Fruit fly (Drosophila melanogaster): ENCODE results near the gene CG32718.
A peak's percentile ranks its signal among the peaks of the same experiment; 100 is the strongest.

Gene CG32718

DNA sequence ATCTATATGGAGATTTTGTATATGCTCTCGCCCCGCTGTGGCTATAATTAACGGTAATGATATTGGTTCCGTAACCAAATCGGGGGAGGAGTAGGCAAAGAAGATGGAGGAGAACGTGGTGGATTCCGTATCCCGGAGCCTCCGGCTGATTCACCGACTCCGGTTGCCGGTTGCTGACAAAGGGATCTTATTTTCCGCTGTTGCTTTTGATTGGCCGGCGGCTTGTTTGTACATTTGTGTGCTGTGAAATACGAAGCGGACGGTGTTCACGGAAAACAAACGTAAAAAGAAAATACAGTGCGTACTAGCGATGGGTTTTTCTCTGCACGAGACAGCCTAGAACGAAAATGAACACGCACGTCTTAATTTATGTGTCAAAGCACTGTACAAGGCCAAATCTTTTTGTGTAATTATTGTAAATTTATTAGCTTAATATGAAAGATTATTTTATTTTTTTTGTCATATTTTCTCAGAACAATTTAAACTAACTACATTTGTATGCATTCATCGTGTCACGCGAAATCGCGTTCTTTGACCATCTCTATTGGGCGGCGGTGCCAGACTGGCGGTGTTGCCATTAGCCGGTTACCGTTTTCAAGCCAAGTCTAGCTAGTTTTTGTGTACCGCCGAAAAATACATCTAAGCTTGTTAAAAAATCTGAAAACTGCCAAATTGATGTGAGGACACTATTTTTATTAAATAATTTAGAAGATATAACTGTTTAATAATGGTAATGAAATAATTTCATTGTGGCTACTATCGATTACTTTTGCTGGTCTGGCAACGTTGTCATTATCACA, 43.7 kb upstream of the CG32718 start, which contains the start of the genes Pdp and Rab39 (continued):
- peak; percentile 94 for TF ChIP-seq Med (GFP tag)
- 0 out of 2 replicates have a peak, but pooled peaks have one; percentile 50 for TF ChIP-seq stc (GFP tag; IDR thresholded peaks at IDR 0.05)
- peak; percentile 53 for TF ChIP-seq CG18011 (GFP tag; optimal IDR thresholded peaks at IDR 0.05)
- peak; percentile 86 for TF ChIP-seq CG13424 (tag; optimal IDR thresholded peaks at IDR 0.05)
- TF ChIP-seq H15 (GFP tag; IDR thresholded peaks at IDR 0.05): peak; percentile 67; the same call in 1 of the 3 replicates
- TF ChIP-seq Sry-δ (GFP tag; optimal IDR thresholded peaks at IDR 0.05): peak; percentile 86
- TF ChIP-seq CG3407 (GFP tag; optimal IDR thresholded peaks at IDR 0.05): peak; percentile 47
- peak; percentile 44 for TF ChIP-seq scrt (GFP tag; optimal IDR thresholded peaks at IDR 0.05)
- TF ChIP-seq Myb (GFP tag; optimal IDR thresholded peaks at IDR 0.05): peak; percentile 43
- no peak for TF ChIP-seq cad (GFP tag; optimal IDR thresholded peaks at IDR 0.05)
- peak; percentile 80 for TF ChIP-seq mld (GFP tag; IDR thresholded peaks at IDR 0.05; ENCODE audit: partially characterized antibody)
- peak; percentile 72 for TF ChIP-seq CG33557 (GFP tag; optimal IDR thresholded peaks at IDR 0.05)
- no peak for TF ChIP-seq CG1832 (GFP tag; optimal IDR thresholded peaks at IDR 0.05)
- peak; percentile 63 for TF ChIP-seq CG4854 (GFP tag; optimal IDR thresholded peaks at IDR 0.05)
- no peak for TF ChIP-seq CG8359 (GFP tag; optimal IDR thresholded peaks at IDR 0.05; ENCODE audit: borderline replicate concordance)
- peak; percentile 28 for TF ChIP-seq Hmx (GFP tag; optimal IDR thresholded peaks at IDR 0.05)
- peak; percentile 64 for TF ChIP-seq CG10267 (tag; optimal IDR thresholded peaks at IDR 0.05)
- peak; percentile 70 for TF ChIP-seq CG34376 (GFP tag; optimal IDR thresholded peaks at IDR 0.05)
- no peak for TF ChIP-seq bigmax (GFP tag; optimal IDR thresholded peaks at IDR 0.05)
- TF ChIP-seq CG12942 (GFP tag; optimal IDR thresholded peaks at IDR 0.05): peak; percentile 66
- peak; percentile 59 for TF ChIP-seq CG1647 (GFP tag; optimal IDR thresholded peaks at IDR 0.05)
- TF ChIP-seq CG17328 (GFP tag; IDR thresholded peaks at IDR 0.05): peak; percentile 42; the same call in 1 of the 2 replicates
- peak; percentile 39 for TF ChIP-seq CG17912 (GFP tag; optimal IDR thresholded peaks at IDR 0.05)
- no peak for TF ChIP-seq Asciz (GFP tag; optimal IDR thresholded peaks at IDR 0.05)
- no peak for TF ChIP-seq abd-A (tag; optimal IDR thresholded peaks at IDR 0.05)
- TF ChIP-seq CG18262 (tag; optimal IDR thresholded peaks at IDR 0.05): peak; percentile 70
- peak; percentile 78 for TF ChIP-seq CG15514 (GFP tag; optimal IDR thresholded peaks at IDR 0.05)
- peak; percentile 77 for TF ChIP-seq CG32772 (GFP tag; IDR thresholded peaks at IDR 0.05)
- TF ChIP-seq usp (GFP tag; optimal IDR thresholded peaks at IDR 0.05): no peak
- TF ChIP-seq sqz (GFP tag; optimal IDR thresholded peaks at IDR 0.05): peak; percentile 70
- TF ChIP-seq h (optimal IDR thresholded peaks at IDR 0.05): no peak
- peak; percentile 79 for TF ChIP-seq CG14710 (tag; optimal IDR thresholded peaks at IDR 0.05)
- peak; percentile 66 for TF ChIP-seq CG3281 (GFP tag; optimal IDR thresholded peaks at IDR 0.05)
- peak; percentile 90 for TF ChIP-seq hb (GFP tag; IDR thresholded peaks at IDR 0.05; ENCODE audit: partially characterized antibody)
- TF ChIP-seq CG8388 (GFP tag; optimal IDR thresholded peaks at IDR 0.05): peak; percentile 84
- TF ChIP-seq CG1792 (GFP tag; optimal IDR thresholded peaks at IDR 0.05): peak; percentile 8
- peak; percentile 63 to 66 for TF ChIP-seq chif (GFP tag; optimal IDR thresholded peaks at IDR 0.05)
- TF ChIP-seq Hr3 (GFP tag; optimal IDR thresholded peaks at IDR 0.05): peak; percentile 80
- no peak for TF ChIP-seq Vsx1 (GFP tag; optimal IDR thresholded peaks at IDR 0.05)
- no peak; the same call in 1 of the 2 replicates for TF ChIP-seq Lim3 (GFP tag; IDR thresholded peaks at IDR 0.05)
- peak; percentile 40 for TF ChIP-seq Bteb2 (GFP tag; optimal IDR thresholded peaks at IDR 0.05)
- peak; percentile 64 for TF ChIP-seq twi (tag; optimal IDR thresholded peaks at IDR 0.05)
- TF ChIP-seq so (GFP tag; IDR thresholded peaks at IDR 0.05): peak; percentile 36; the same call in 1 of the 3 replicates
- peak; percentile 33 for TF ChIP-seq CG12104 (GFP tag; optimal IDR thresholded peaks at IDR 0.05)
- TF ChIP-seq CG8924 (tag; optimal IDR thresholded peaks at IDR 0.05): peak; percentile 69
- peak; percentile 47 for TF ChIP-seq kay (GFP tag; optimal IDR thresholded peaks at IDR 0.05)
- TF ChIP-seq B-H2 (GFP tag; optimal IDR thresholded peaks at IDR 0.05): peak; percentile 82
- peak; percentile 78 for TF ChIP-seq CG2116 (GFP tag; optimal IDR thresholded peaks at IDR 0.05)

All from whole organism, embryonic.